Worm (Caenorhabditis elegans) whole organism, young adult: ENCODE results near the gene C34C12.8.

Experiments
- B0019.2 ChIP-seq: fragments of 200-800 bp; sonication (Bioruptor generic); conservative IDR thresholded peaks from 2 replicates; pipeline ENCODE4 v1.3.6; 2022; ENCODE audit warnings: missing genetic modification reagents, missing genetic modification characterization, missing compliant biosample characterization
- B0336.3 ChIP-seq: fragments of 200-800 bp; sonication (Bioruptor generic); IDR thresholded peaks from 2 replicates; pipeline ENCODE4 v1.3.6; 2022; ENCODE audit warnings: missing genetic modification characterization, missing compliant biosample characterization
- C06A6.2 ChIP-seq: fragments of 200-800 bp; sonication (Bioruptor generic); conservative IDR thresholded peaks from 2 replicates; pipeline ENCODE4 v1.3.6; 2022; ENCODE audit warnings: missing genetic modification characterization, missing compliant biosample characterization
- D2030.7 ChIP-seq: fragments of 200-800 bp; sonication (Bioruptor generic); IDR thresholded peaks from 2 replicates; pipeline ENCODE4 v1.3.6; 2022; ENCODE audit warnings: missing genetic modification reagents, missing genetic modification characterization, missing compliant biosample characterization
- F22D6.2 ChIP-seq: sonication (generic microtip); optimal IDR thresholded peaks from 2 replicates; lab custom pipeline; 2016; ENCODE audit warnings: mild to moderate bottlenecking, missing genetic modification characterization, missing compliant biosample characterization
- F33H1.4 ChIP-seq: fragments of 200-800 bp; sonication (Bioruptor generic); IDR thresholded peaks from 2 replicates; pipeline ENCODE4 v1.3.6; 2022; ENCODE audit warnings: missing genetic modification reagents, missing genetic modification characterization, missing compliant biosample characterization
- F49E8.2 ChIP-seq: sonication (generic microtip); optimal IDR thresholded peaks from 3 replicates; lab custom pipeline; 2017; ENCODE audit warnings: missing genetic modification characterization, mild to moderate bottlenecking, missing compliant biosample characterization, antibody characterized with exemption, moderate library complexity; ENCODE audit not compliant: insufficient read depth
- akir-1 ChIP-seq: fragments of 200-800 bp; sonication (Bioruptor generic); optimal IDR thresholded peaks from 2 replicates; lab custom pipeline; 2018; ENCODE audit warnings: mild to moderate bottlenecking, missing genetic modification characterization, moderate library complexity, missing compliant biosample characterization
- atf-7 ChIP-seq: sonication (generic microtip); optimal IDR thresholded peaks from 2 replicates; lab custom pipeline; 2017; ENCODE audit warnings: mild to moderate bottlenecking, missing genetic modification characterization, missing compliant biosample characterization
- attf-5 ChIP-seq: fragments of 200-800 bp; sonication (Bioruptor generic); optimal IDR thresholded peaks from 2 replicates; lab custom pipeline; 2018; ENCODE audit warnings: mild to moderate bottlenecking, missing genetic modification characterization, missing compliant biosample characterization
- ccch-3 ChIP-seq: fragments of 200-800 bp; sonication (Bioruptor generic); optimal IDR thresholded peaks from 2 replicates; lab custom pipeline; 2018; ENCODE audit warnings: mild to moderate bottlenecking, missing genetic modification characterization, missing compliant biosample characterization
- cebp-1 ChIP-seq, 2 experiments: fragments of 200-800 bp in 1 of 2; sonication (Bioruptor generic) in 1 of 2; sonication (generic microtip) in 1 of 2; IDR thresholded peaks in 1 of 2; optimal IDR thresholded peaks in 1 of 2; 2 replicates each; pipeline versions ENCODE4 v1.3.6 to Lab custom; 2017 to 2022; ENCODE audit warnings: missing compliant biosample characterization in 2 of 2, missing genetic modification characterization in 2 of 2, mild to moderate bottlenecking in 1 of 2, missing genetic modification reagents in 1 of 2, moderate library complexity in 1 of 2
- ceh-27 ChIP-seq: fragments of 200-800 bp; sonication (Bioruptor generic); optimal IDR thresholded peaks from 2 replicates; lab custom pipeline; 2018; ENCODE audit warnings: mild to moderate bottlenecking, missing genetic modification characterization, moderate library complexity, missing compliant biosample characterization
- ceh-58 ChIP-seq: fragments of 200-800 bp; sonication (Bioruptor generic); IDR thresholded peaks from 2 replicates; pipeline ENCODE4 v1.3.6; 2022; ENCODE audit warnings: missing genetic modification characterization, missing compliant biosample characterization
- ceh-91 ChIP-seq: fragments of 200-800 bp; sonication (Bioruptor generic); IDR thresholded peaks from 2 replicates; pipeline ENCODE4 v1.3.6; 2022; ENCODE audit warnings: missing genetic modification reagents, missing genetic modification characterization, missing compliant biosample characterization
- chd-7 ChIP-seq: sonication (generic microtip); optimal IDR thresholded peaks from 2 replicates; lab custom pipeline; 2016; ENCODE audit warnings: mild to moderate bottlenecking, missing genetic modification characterization, moderate library complexity, missing compliant biosample characterization
- die-1 ChIP-seq: sonication (generic microtip); optimal IDR thresholded peaks from 2 replicates; lab custom pipeline; 2016; ENCODE audit warnings: missing genotype, mild to moderate bottlenecking, missing genetic modification characterization, missing compliant biosample characterization
- dox-1 ChIP-seq: fragments of 200-800 bp; sonication (Bioruptor generic); IDR thresholded peaks from 2 replicates; pipeline ENCODE4 v1.3.6; 2022; ENCODE audit warnings: missing genetic modification reagents, missing genetic modification characterization, missing compliant biosample characterization
- efl-1 ChIP-seq: fragments of 150-350 bp; optimal IDR thresholded peaks from 2 replicates; lab custom pipeline; 2014; ENCODE audit warnings: missing biosample characterization, missing genetic modification reagents, missing genetic modification characterization
- egrh-3 ChIP-seq: fragments of 200-800 bp; sonication (Bioruptor generic); IDR thresholded peaks from 2 replicates; pipeline ENCODE4 v1.3.6; 2022; ENCODE audit warnings: missing genetic modification reagents, missing genetic modification characterization, missing compliant biosample characterization
- ekl-4 ChIP-seq: fragments of 200-800 bp; sonication (Bioruptor generic); IDR thresholded peaks from 2 replicates; pipeline ENCODE4 v1.3.6; 2022; ENCODE audit warnings: missing genetic modification reagents, missing genetic modification characterization, missing compliant biosample characterization
- ets-4 ChIP-seq: fragments of 200-800 bp; sonication (Bioruptor generic); optimal IDR thresholded peaks from 2 replicates; lab custom pipeline; 2018; ENCODE audit warnings: mild to moderate bottlenecking, missing genetic modification characterization, missing compliant biosample characterization
- fkh-3 ChIP-seq: sonication (generic microtip); optimal IDR thresholded peaks from 2 replicates; lab custom pipeline; 2016; ENCODE audit warnings: mild to moderate bottlenecking, missing genetic modification characterization, missing compliant biosample characterization
- hlh-12 ChIP-seq: sonication (generic microtip); optimal IDR thresholded peaks from 2 replicates; lab custom pipeline; 2016; ENCODE audit warnings: missing genetic modification characterization, missing compliant biosample characterization
- hlh-26 ChIP-seq: fragments of 200-800 bp; sonication (Bioruptor generic); conservative IDR thresholded peaks from 2 replicates; pipeline ENCODE4 v1.3.6; 2022; ENCODE audit warnings: missing genetic modification reagents, missing genetic modification characterization, missing compliant biosample characterization
- hmg-1.2 ChIP-seq: fragments of 200-800 bp; sonication (Bioruptor generic); IDR thresholded peaks from 2 replicates; pipeline ENCODE4 v1.3.6; 2022; ENCODE audit warnings: missing genetic modification reagents, missing genetic modification characterization, missing compliant biosample characterization
- hmg-20 ChIP-seq: fragments of 200-800 bp; sonication (Bioruptor generic); IDR thresholded peaks from 2 replicates; pipeline ENCODE4 v1.3.6; 2022; ENCODE audit warnings: missing genetic modification reagents, missing genetic modification characterization, missing compliant biosample characterization
- lag-1 ChIP-seq: fragments of 200-800 bp; sonication (Bioruptor generic); IDR thresholded peaks from 2 replicates; pipeline ENCODE4 v1.3.6; 2022; ENCODE audit warnings: missing genetic modification reagents, missing genetic modification characterization, missing compliant biosample characterization
- lin-26 ChIP-seq: fragments of 200-800 bp; sonication (Bioruptor generic); IDR thresholded peaks from 2 replicates; pipeline ENCODE4 v1.3.6; 2022; ENCODE audit warnings: missing genetic modification reagents, missing genetic modification characterization, missing compliant biosample characterization
- madf-8 ChIP-seq: fragments of 200-800 bp; sonication (Bioruptor generic); conservative IDR thresholded peaks from 2 replicates; pipeline ENCODE4 v1.3.6; 2022; ENCODE audit warnings: missing genetic modification reagents, missing genetic modification characterization, missing compliant biosample characterization
- mes-4 ChIP-seq: sonication (generic microtip); optimal IDR thresholded peaks from 2 replicates; lab custom pipeline; 2016; ENCODE audit warnings: missing genotype, missing genetic modification characterization, missing compliant biosample characterization
- mxl-1 ChIP-seq: sonication (generic microtip); optimal IDR thresholded peaks from 2 replicates; lab custom pipeline; 2016; ENCODE audit warnings: missing genetic modification characterization, missing compliant biosample characterization
- nfyb-1 ChIP-seq: fragments of 200-800 bp; sonication (Bioruptor generic); IDR thresholded peaks from 2 replicates; pipeline ENCODE4 v1.3.6; 2022; ENCODE audit warnings: missing genetic modification reagents, missing genetic modification characterization, missing compliant biosample characterization
- nhr-179 ChIP-seq: sonication (generic microtip); optimal IDR thresholded peaks from 2 replicates; lab custom pipeline; 2016; ENCODE audit warnings: mild to moderate bottlenecking, missing genetic modification characterization, missing compliant biosample characterization
- rpc-1 ChIP-seq, 2 experiments: fragments of 150-350 bp in 1 of 2; sonication (generic microtip) in 1 of 2; optimal IDR thresholded peaks; 2 replicates each; lab custom pipeline; 2014 to 2018; ENCODE audit warnings: missing biosample characterization in 1 of 2, missing genetic modification characterization in 1 of 2, missing genetic modification reagents in 1 of 2, missing genotype in 1 of 2
- snpc-1.1 ChIP-seq: sonication (generic microtip); optimal IDR thresholded peaks from 2 replicates; lab custom pipeline; 2017; ENCODE audit warnings: missing genetic modification characterization, mild to moderate bottlenecking, missing compliant biosample characterization, antibody characterized with exemption, moderate library complexity, missing genotype, missing genetic modification reagents; ENCODE audit not compliant: insufficient read depth
- unc-62 ChIP-seq: fragments of 150-350 bp; optimal IDR thresholded peaks from 2 replicates; lab custom pipeline; 2014; ENCODE audit warnings: missing biosample characterization, missing genetic modification reagents, missing genetic modification characterization
- zfh-2 ChIP-seq: fragments of 200-800 bp; sonication (Bioruptor generic); conservative IDR thresholded peaks from 2 replicates; pipeline ENCODE4 v1.3.6; 2022; ENCODE audit warnings: missing genetic modification reagents, missing genetic modification characterization, missing compliant biosample characterization
- ztf-18 ChIP-seq: sonication (generic microtip); optimal IDR thresholded peaks from 2 replicates; lab custom pipeline; 2016; ENCODE audit warnings: missing genotype, mild to moderate bottlenecking, missing genetic modification characterization, missing compliant biosample characterization
- ztf-25 ChIP-seq: fragments of 200-800 bp; sonication (Bioruptor generic); IDR thresholded peaks from 2 replicates; pipeline ENCODE4 v1.3.6; 2022; ENCODE audit warnings: missing genetic modification reagents, missing genetic modification characterization, missing compliant biosample characterization
- ztf-6 ChIP-seq: fragments of 200-800 bp; sonication (Bioruptor generic); IDR thresholded peaks from 2 replicates; pipeline ENCODE4 v1.3.6; 2022; ENCODE audit warnings: missing genetic modification reagents, missing genetic modification characterization, missing compliant biosample characterization

Gene C34C12.8

DNA sequence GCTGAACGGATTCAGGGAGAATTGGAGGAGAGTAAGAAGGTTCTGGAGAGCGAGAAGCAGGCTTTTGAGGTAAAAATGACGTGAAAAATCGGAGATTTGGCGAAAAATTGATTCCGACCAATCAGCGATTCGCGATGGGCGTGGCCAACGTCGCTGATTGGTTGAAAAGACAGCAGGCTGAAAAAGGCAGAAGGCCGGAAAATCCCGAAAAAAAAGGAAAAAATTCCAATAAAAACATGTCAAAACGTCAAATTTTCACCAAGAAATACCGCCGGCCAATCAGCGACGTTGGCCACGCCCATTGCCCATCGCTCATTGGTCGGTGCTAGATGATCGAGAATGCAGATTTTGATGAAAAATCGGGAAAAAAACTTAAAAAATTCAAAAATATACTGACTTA, 42.8 kb upstream of the C34C12.8 start:
- TF ChIP-seq mxl-1 (tag; lab: Kevin White, UChicago), result no peak
- TF ChIP-seq C06A6.2 (GFP tag; lab: Robert Waterston, UW), result no peak
- TF ChIP-seq cebp-1 (GFP tag; IDR thresholded peaks at IDR 0.05; lab: Robert Waterston, UW), result no peak
- no peak for TF ChIP-seq cebp-1 (tag; optimal IDR thresholded peaks at IDR 0.05; lab: Kevin White, UChicago)
- TF ChIP-seq D2030.7, result no peak
- TF ChIP-seq ztf-18 (tag; lab: Kevin White, UChicago), result no peak
- TF ChIP-seq ets-4 (GFP tag; lab: Kevin White, UChicago), result no peak
- peak; percentile 74 for TF ChIP-seq nfyb-1

DNA sequence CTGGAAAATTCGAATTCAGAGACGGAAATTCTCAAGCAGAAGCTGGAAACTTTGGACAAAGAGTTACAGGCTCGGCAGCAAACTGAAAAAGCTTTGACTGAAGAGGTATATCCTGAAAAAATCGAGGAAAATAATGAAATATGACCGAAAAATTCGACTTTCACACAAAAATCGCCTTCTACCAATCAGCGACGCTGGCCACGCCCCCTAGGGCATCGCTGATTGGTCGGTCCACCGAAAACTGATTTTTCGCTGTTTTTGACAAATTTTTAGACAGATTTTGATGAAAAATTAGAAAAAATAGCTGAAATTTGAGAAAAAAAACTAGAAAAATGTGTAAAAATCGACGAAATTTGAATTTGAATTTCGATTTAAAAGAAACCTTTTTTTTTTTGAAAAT, 41.3 kb upstream of the C34C12.8 start:
- no peak for TF ChIP-seq hlh-12 (tag; lab: Kevin White, UChicago)
- TF ChIP-seq hlh-26, result no peak
- no peak for TF ChIP-seq ccch-3 (GFP tag; lab: Kevin White, UChicago)
- TF ChIP-seq nfyb-1, result peak; percentile 80
- TF ChIP-seq, all 124 proteins: peak for 1

DNA sequence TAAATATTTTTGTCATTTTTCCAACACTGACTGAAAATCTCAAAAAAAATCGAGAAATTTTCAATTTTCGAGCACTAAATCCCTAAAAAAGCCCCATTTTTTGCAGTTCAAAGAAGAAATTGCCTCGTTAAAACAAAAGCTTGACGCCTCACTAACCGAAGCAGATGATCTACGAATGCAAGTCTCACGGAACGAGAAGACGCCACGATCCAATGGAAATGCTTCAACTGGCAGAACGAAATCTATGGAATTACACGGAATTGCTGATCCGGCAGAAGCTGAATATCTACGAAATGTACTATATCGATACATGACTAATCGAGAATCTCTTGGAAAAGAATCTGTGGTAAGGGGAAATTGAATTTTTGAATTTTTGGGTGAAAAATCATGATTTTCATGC, 36.3 kb upstream of the C34C12.8 start:
- TF ChIP-seq lin-26, result no peak
- TF ChIP-seq lag-1 (GFP tag; lab: Robert Waterston, UW), result no peak
- no peak for TF ChIP-seq B0336.3 (GFP tag; lab: Robert Waterston, UW)
- no peak for TF ChIP-seq nhr-179 (tag; lab: Kevin White, UChicago)
- no peak for TF ChIP-seq hlh-12 (tag; lab: Kevin White, UChicago)
- no peak for TF ChIP-seq ceh-58 (GFP tag; lab: Robert Waterston, UW)

DNA sequence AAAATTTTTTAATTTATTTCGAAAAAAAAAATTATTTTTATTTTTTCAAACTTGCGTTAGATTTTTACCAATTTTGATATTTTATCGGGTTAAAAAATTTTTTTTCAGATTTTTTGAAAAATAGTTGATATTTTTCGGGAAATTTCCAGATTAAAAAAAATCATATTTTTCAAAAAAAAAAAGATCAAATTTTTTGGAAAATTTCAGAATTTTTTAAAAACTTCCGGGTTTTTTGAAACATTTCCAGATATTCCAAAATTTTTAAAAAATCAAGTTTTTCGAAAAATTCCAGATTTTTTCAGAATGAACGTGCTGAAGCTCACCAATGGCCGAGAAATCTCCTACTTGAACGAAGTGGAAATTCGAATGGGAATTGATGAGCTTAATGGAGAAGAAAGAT, 34.8 kb upstream of the C34C12.8 start, which contains the start of gene metl-18:
TSS of gene metl-18 (plus strand) at position 301 of the 400 bp plus-strand sequence.
- TF ChIP-seq ceh-91 (no peak), fkh-3 (tag; lab: Kevin White, UChicago) (no peak), mes-4 (no peak), ztf-18 (tag; lab: Kevin White, UChicago) (no peak), B0019.2 (no peak), F22D6.2 (tag; lab: Kevin White, UChicago) (no peak), rpc-1 (optimal IDR thresholded peaks at IDR 0.05; lab: Kevin White, UChicago) (no peak), rpc-1 (tag; optimal IDR thresholded peaks at IDR 0.05; lab: Kevin White, UChicago) (no peak), efl-1 (no peak), hmg-20 (GFP tag; lab: Robert Waterston, UW) (no peak)

DNA sequence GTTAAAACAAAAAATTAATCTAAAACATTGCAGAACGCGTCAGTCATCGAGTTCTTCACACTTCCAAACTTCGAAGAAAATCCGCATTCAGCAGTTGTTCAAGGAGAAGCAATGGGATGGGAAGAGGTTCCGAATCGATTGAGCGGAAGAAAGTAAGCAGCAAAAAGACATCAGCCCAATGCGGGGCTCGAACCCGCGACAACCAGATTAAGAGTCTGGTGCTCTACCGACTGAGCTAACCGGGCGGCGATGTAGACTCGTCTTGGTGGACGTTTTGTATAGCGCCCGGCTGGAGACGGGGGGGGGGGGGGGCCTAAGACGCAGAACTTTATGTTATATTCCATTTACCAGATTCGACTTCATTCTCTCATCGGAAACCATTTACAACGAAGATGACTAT, 33.5 kb upstream of the C34C12.8 start:
- TF ChIP-seq ekl-4 (peak; percentile 65; the same call in 1 of the 2 replicates), F33H1.4 (peak; percentile 30; the same call in 1 of the 2 replicates), chd-7 (tag; lab: Kevin White, UChicago) (peak; percentile 40), ztf-6 (GFP tag; lab: Robert Waterston, UW) (peak; percentile 62; the same call in 1 of the 2 replicates), rpc-1 (optimal IDR thresholded peaks at IDR 0.05; lab: Kevin White, UChicago) (peak; percentile 55), rpc-1 (tag; optimal IDR thresholded peaks at IDR 0.05; lab: Kevin White, UChicago) (peak; percentile 71), die-1 (tag; lab: Kevin White, UChicago) (peak; percentile 46), snpc-1.1 (tag; lab: Kevin White, UChicago) (no peak), egrh-3 (GFP tag; lab: Robert Waterston, UW) (peak; percentile 64; the same call in 1 of the 2 replicates), attf-5 (GFP tag; lab: Kevin White, UChicago) (peak; percentile 20), atf-7 (no peak), ztf-18 (tag; lab: Kevin White, UChicago) (peak; percentile 36), hmg-1.2 (GFP tag; lab: Robert Waterston, UW) (peak; percentile 34; the same call in 1 of the 2 replicates), zfh-2 (GFP tag; lab: Robert Waterston, UW) (peak; percentile 75), madf-8 (GFP tag; lab: Robert Waterston, UW) (no peak), ztf-25 (GFP tag; lab: Robert Waterston, UW) (0 out of 2 replicates have a peak, but pooled peaks have one; percentile 37), akir-1 (GFP tag; lab: Kevin White, UChicago) (no peak), nfyb-1 (peak; percentile 62; the same call in 1 of the 2 replicates), lin-26 (peak; percentile 88), ceh-27 (no peak), unc-62 (GFP tag; lab: Kevin White, UChicago) (no peak), F49E8.2 (tag; lab: Kevin White, UChicago) (no peak), dox-1 (GFP tag; lab: Robert Waterston, UW) (peak; percentile 74; the same call in 1 of the 2 replicates)
